Worm (Caenorhabditis elegans) whole organism, L4 larva: ENCODE results near the gene T05A7.6.

Source experiments
- F37D6.2 ChIP-seq: sonication (generic microtip); optimal IDR thresholded peaks from 2 replicates; lab custom pipeline; 2016; ENCODE audit warnings: mild to moderate bottlenecking, missing genetic modification characterization, missing compliant biosample characterization
- F44E2.7 ChIP-seq: fragments of 200-800 bp; sonication (Bioruptor generic); IDR thresholded peaks from 2 replicates; pipeline ENCODE4 v2.1.2; 2022; ENCODE audit warnings: missing genetic modification characterization, missing compliant biosample characterization
- F49E8.2 ChIP-seq: sonication (generic microtip); optimal IDR thresholded peaks from 2 replicates; lab custom pipeline; 2016; ENCODE audit warnings: missing compliant biosample characterization, mild to moderate bottlenecking, missing genetic modification characterization, borderline replicate concordance
- T26A8.4 ChIP-seq: fragments of 200-800 bp; sonication (Bioruptor generic); IDR thresholded peaks from 2 replicates; pipeline ENCODE4 v1.3.6; 2022; ENCODE audit warnings: missing genetic modification characterization, missing compliant biosample characterization
- Y75B8A.6 ChIP-seq: fragments of 200-800 bp; sonication (Bioruptor generic); IDR thresholded peaks from 2 replicates; pipeline ENCODE4 v1.3.6; 2022; ENCODE audit warnings: missing genetic modification reagents, missing genetic modification characterization, missing compliant biosample characterization
- aha-1 ChIP-seq: fragments of 150-350 bp; peaks from one replicate; lab custom pipeline; 2014; ENCODE audit warnings: missing biosample characterization, missing genetic modification characterization
- arid-1 ChIP-seq: fragments of 200-800 bp; sonication (Bioruptor generic); conservative IDR thresholded peaks from 2 replicates; pipeline ENCODE4 v1.3.6; 2022; ENCODE audit warnings: missing genetic modification reagents, missing genetic modification characterization, missing compliant biosample characterization
- attf-4 ChIP-seq: sonication (generic microtip); optimal IDR thresholded peaks from 3 replicates; lab custom pipeline; 2017; ENCODE audit warnings: missing biosample characterization, missing genetic modification characterization
- ceh-28 ChIP-seq: fragments of 150-350 bp; optimal IDR thresholded peaks from 2 replicates; lab custom pipeline; 2014; ENCODE audit warnings: missing biosample characterization, missing genetic modification reagents, missing genetic modification characterization
- ceh-62 ChIP-seq: sonication (generic microtip); optimal IDR thresholded peaks from 2 replicates; lab custom pipeline; 2017; ENCODE audit warnings: missing biosample characterization, missing genetic modification characterization
- cey-2 ChIP-seq: sonication (generic microtip); optimal IDR thresholded peaks from 3 replicates; lab custom pipeline; 2017; ENCODE audit warnings: missing genetic modification characterization, mild to moderate bottlenecking, missing compliant biosample characterization, antibody characterized with exemption, borderline replicate concordance; ENCODE audit not compliant: insufficient read depth
- daf-16 ChIP-seq, 3 experiments: sonication (generic microtip); optimal IDR thresholded peaks; 2 replicates each; lab custom pipeline; 2016 to 2017; ENCODE audit warnings: missing genetic modification characterization in 3 of 3, missing genetic modification reagents in 3 of 3, mild to moderate bottlenecking in 2 of 3, missing compliant biosample characterization in 2 of 3, missing biosample characterization in 1 of 3, moderate library complexity in 1 of 3
- daf-19 ChIP-seq: fragments of 200-800 bp; sonication (Bioruptor generic); conservative IDR thresholded peaks from 2 replicates; pipeline ENCODE4 v1.3.6; 2022; ENCODE audit warnings: missing genetic modification characterization, missing compliant biosample characterization
- dmd-6 ChIP-seq: fragments of 200-800 bp; sonication (Bioruptor generic); IDR thresholded peaks from 2 replicates; pipeline ENCODE4 v1.3.6; 2022; ENCODE audit warnings: missing genetic modification reagents, missing genetic modification characterization, missing compliant biosample characterization
- egl-27 ChIP-seq: sonication (generic microtip); optimal IDR thresholded peaks from 3 replicates; lab custom pipeline; 2017; ENCODE audit warnings: missing biosample characterization, missing genetic modification reagents, missing genetic modification characterization
- fkh-10 ChIP-seq: fragments of 150-350 bp; optimal IDR thresholded peaks from 2 replicates; lab custom pipeline; 2014; ENCODE audit warnings: missing biosample characterization, missing genetic modification reagents, missing genetic modification characterization
- hif-1 ChIP-seq, 2 experiments: sonication (generic microtip); optimal IDR thresholded peaks; 2 replicates each; lab custom pipeline; 2016 to 2017; ENCODE audit warnings: missing compliant biosample characterization in 2 of 2, missing genetic modification characterization in 2 of 2, missing genetic modification reagents in 2 of 2, missing genotype in 2 of 2, mild to moderate bottlenecking in 1 of 2
- hlh-11 ChIP-seq: fragments of 200-800 bp; sonication (Bioruptor generic); optimal IDR thresholded peaks from 2 replicates; lab custom pipeline; 2018; ENCODE audit warnings: mild to moderate bottlenecking, missing genetic modification characterization, missing compliant biosample characterization
- hlh-30 ChIP-seq: sonication (generic microtip); optimal IDR thresholded peaks from 2 replicates; lab custom pipeline; 2017; ENCODE audit warnings: antibody characterized with exemption, mild to moderate bottlenecking, missing genetic modification characterization, missing compliant biosample characterization; ENCODE audit not compliant: insufficient read depth
- jun-1 ChIP-seq: fragments of 150-350 bp; optimal IDR thresholded peaks from 2 replicates; lab custom pipeline; 2014; ENCODE audit warnings: missing biosample characterization, missing genetic modification reagents, missing genetic modification characterization
- lim-7 ChIP-seq: fragments of 200-800 bp; sonication (Bioruptor generic); IDR thresholded peaks from 2 replicates; pipeline ENCODE4 v1.3.6; 2022; ENCODE audit warnings: missing genetic modification characterization, missing compliant biosample characterization
- lin-1 ChIP-seq: fragments of 200-800 bp; sonication (Bioruptor generic); IDR thresholded peaks from 2 replicates; pipeline ENCODE4 v1.3.6; 2022; ENCODE audit warnings: missing genetic modification reagents, missing genetic modification characterization, missing compliant biosample characterization
- lin-13 ChIP-seq: fragments of 150-350 bp; optimal IDR thresholded peaks from 2 replicates; lab custom pipeline; 2014; ENCODE audit warnings: missing biosample characterization, missing genetic modification reagents, missing genetic modification characterization
- lin-29 ChIP-seq: fragments of 200-800 bp; sonication (Bioruptor generic); IDR thresholded peaks from 2 replicates; pipeline ENCODE4 v1.3.6; 2022; ENCODE audit warnings: missing genetic modification reagents, missing genetic modification characterization, missing compliant biosample characterization
- lin-39 ChIP-seq: fragments of 150-350 bp; optimal IDR thresholded peaks from 2 replicates; lab custom pipeline; 2014; ENCODE audit warnings: missing biosample characterization, missing genetic modification reagents, missing genetic modification characterization
- lir-3 ChIP-seq: sonication (generic microtip); optimal IDR thresholded peaks from 2 replicates; lab custom pipeline; 2016; ENCODE audit warnings: mild to moderate bottlenecking, missing genetic modification characterization, missing compliant biosample characterization
- lsy-2 ChIP-seq, 2 experiments: fragments of 150-350 bp in 1 of 2; sonication (generic microtip) in 1 of 2; optimal IDR thresholded peaks; 2 replicates each; lab custom pipeline; 2014 to 2017; ENCODE audit warnings: missing biosample characterization in 2 of 2, missing genetic modification characterization in 2 of 2
- madf-9 ChIP-seq: fragments of 200-800 bp; sonication (Bioruptor generic); conservative IDR thresholded peaks from 2 replicates; pipeline ENCODE4 v1.3.6; 2022; ENCODE audit warnings: missing genetic modification reagents, missing genetic modification characterization, missing compliant biosample characterization
- mdt-29 ChIP-seq: fragments of 200-800 bp; sonication (Bioruptor generic); IDR thresholded peaks from 2 replicates; pipeline ENCODE4 v1.3.6; 2022; ENCODE audit warnings: missing genetic modification reagents, missing genetic modification characterization, missing compliant biosample characterization
- mep-1 ChIP-seq: fragments of 150-350 bp; sonication (generic microtip); optimal IDR thresholded peaks from 3 replicates; lab custom pipeline; 2014; ENCODE audit warnings: missing biosample characterization, missing genetic modification characterization
- nhr-10 ChIP-seq: fragments of 150-350 bp; optimal IDR thresholded peaks from 2 replicates; lab custom pipeline; 2014; ENCODE audit warnings: missing biosample characterization, missing genetic modification characterization
- nhr-102 ChIP-seq: sonication (generic microtip); optimal IDR thresholded peaks from 2 replicates; lab custom pipeline; 2016; ENCODE audit warnings: mild to moderate bottlenecking, missing genetic modification characterization, moderate library complexity, missing compliant biosample characterization
- nhr-28 ChIP-seq: fragments of 150-350 bp; optimal IDR thresholded peaks from 2 replicates; lab custom pipeline; 2014; ENCODE audit warnings: missing biosample characterization, missing genetic modification characterization
- nhr-41 ChIP-seq: fragments of 200-800 bp; sonication (Bioruptor generic); IDR thresholded peaks from 2 replicates; pipeline ENCODE4 v1.3.6; 2022; ENCODE audit warnings: missing genetic modification reagents, missing genetic modification characterization, missing compliant biosample characterization
- nhr-42 ChIP-seq: fragments of 200-800 bp; sonication (Bioruptor generic); IDR thresholded peaks from 2 replicates; pipeline ENCODE4 v1.3.6; 2022; ENCODE audit warnings: missing genetic modification characterization, missing compliant biosample characterization
- nhr-6 ChIP-seq: fragments of 150-350 bp; optimal IDR thresholded peaks from 2 replicates; lab custom pipeline; 2014; ENCODE audit warnings: missing biosample characterization, missing genetic modification characterization
- nhr-76 ChIP-seq: fragments of 150-350 bp; optimal IDR thresholded peaks from 2 replicates; lab custom pipeline; 2014; ENCODE audit warnings: missing biosample characterization, missing genetic modification characterization
- nhr-77 ChIP-seq: fragments of 150-350 bp; optimal IDR thresholded peaks from 2 replicates; lab custom pipeline; 2014; ENCODE audit warnings: missing biosample characterization, missing genetic modification characterization
- pqm-1 ChIP-seq: sonication (generic microtip); optimal IDR thresholded peaks from 2 replicates; lab custom pipeline; 2017; ENCODE audit warnings: missing biosample characterization, missing genetic modification characterization
- rbr-2 ChIP-seq: sonication (generic microtip); optimal IDR thresholded peaks from 2 replicates; lab custom pipeline; 2016; ENCODE audit warnings: missing genotype, missing genetic modification characterization, missing compliant biosample characterization
- saeg-2 ChIP-seq: fragments of 200-800 bp; sonication (Bioruptor generic); IDR thresholded peaks from 2 replicates; pipeline ENCODE4 v1.3.6; 2022; ENCODE audit warnings: missing genetic modification reagents, missing genetic modification characterization, missing compliant biosample characterization
- sdz-12 ChIP-seq: fragments of 200-800 bp; sonication (Bioruptor generic); optimal IDR thresholded peaks from 2 replicates; lab custom pipeline; 2018; ENCODE audit warnings: mild to moderate bottlenecking, missing genetic modification characterization, missing compliant biosample characterization
- skn-1 ChIP-seq: fragments of 150-350 bp; optimal IDR thresholded peaks from 2 replicates; lab custom pipeline; 2014; ENCODE audit warnings: missing biosample characterization, missing genetic modification characterization
- tag-97 ChIP-seq: fragments of 200-800 bp; sonication (Bioruptor generic); IDR thresholded peaks from 2 replicates; pipeline ENCODE4 v1.3.6; 2022; ENCODE audit warnings: missing genetic modification characterization, missing compliant biosample characterization
- tra-1 ChIP-seq: fragments of 200-800 bp; sonication (Bioruptor generic); IDR thresholded peaks from 2 replicates; pipeline ENCODE4 v1.3.6; 2022; ENCODE audit warnings: missing genetic modification reagents, missing genetic modification characterization, missing compliant biosample characterization
- unc-130 ChIP-seq: sonication (generic microtip); optimal IDR thresholded peaks from 2 replicates; lab custom pipeline; 2016; ENCODE audit warnings: missing genetic modification reagents, missing genetic modification characterization, missing compliant biosample characterization
- vab-7 ChIP-seq: fragments of 200-800 bp; sonication (Bioruptor generic); IDR thresholded peaks from 2 replicates; pipeline ENCODE4 v1.3.6; 2022; ENCODE audit warnings: missing genetic modification reagents, missing genetic modification characterization, missing compliant biosample characterization
- zfp-2 ChIP-seq: sonication (generic microtip); optimal IDR thresholded peaks from 2 replicates; lab custom pipeline; 2016; ENCODE audit warnings: mild to moderate bottlenecking, missing genetic modification characterization, missing compliant biosample characterization
- zfp-3 ChIP-seq: fragments of 200-800 bp; sonication (Bioruptor generic); conservative IDR thresholded peaks from 2 replicates; pipeline ENCODE4 v1.3.6; 2022; ENCODE audit warnings: missing genetic modification reagents, missing genetic modification characterization, missing compliant biosample characterization
- zip-11 ChIP-seq: fragments of 200-800 bp; sonication (Bioruptor generic); IDR thresholded peaks from 2 replicates; pipeline ENCODE4 v1.3.6; 2022; ENCODE audit warnings: missing genetic modification characterization, missing compliant biosample characterization
- ztf-11 ChIP-seq: fragments of 150-350 bp; optimal IDR thresholded peaks from 2 replicates; lab custom pipeline; 2014; ENCODE audit warnings: missing biosample characterization, missing genetic modification characterization
- ztf-7 ChIP-seq: fragments of 150-350 bp; optimal IDR thresholded peaks from 2 replicates; lab custom pipeline; 2014; ENCODE audit warnings: missing biosample characterization, missing genetic modification characterization

T05A7.6 gene

ce11 chrII:4698266-4698771 lies 26.7 kb upstream of the T05A7.6 start, which contains the start of the genes rpn-5 and scc-1 (continued):
- TF ChIP-seq hif-1 (tag; optimal IDR thresholded peaks at IDR 0.05; lab: Kevin White, UChicago) (peak in 1 of 2 experiments; percentile 22), zfp-3 (no peak), T26A8.4 (no peak), skn-1 (tag; lab: Kevin White, UChicago) (no peak), tag-97 (GFP tag; lab: Robert Waterston, UW) (no peak), madf-9 (no peak), lin-1 (GFP tag; lab: Robert Waterston, UW) (no peak), dmd-6 (GFP tag; lab: Robert Waterston, UW) (no peak), daf-19 (no peak), lsy-2 (tag; optimal IDR thresholded peaks at IDR 0.05; lab: Kevin White, UChicago) (peak; percentile 94 to 99), lin-29 (GFP tag; lab: Robert Waterston, UW) (no peak), nhr-76 (tag; lab: Kevin White, UChicago) (no peak), pqm-1 (tag; lab: Kevin White, UChicago) (no peak), lir-3 (tag; lab: Kevin White, UChicago) (no peak), attf-4 (tag; lab: Kevin White, UChicago) (no peak), lin-39 (tag; lab: Kevin White, UChicago) (no peak), egl-27 (tag; lab: Kevin White, UChicago) (no peak), ceh-28 (no peak), jun-1 (tag; lab: Kevin White, UChicago) (no peak), Y75B8A.6 (no peak), nhr-41 (GFP tag; lab: Robert Waterston, UW) (no peak), tra-1 (no peak), daf-16 (GFP tag; optimal IDR thresholded peaks at IDR 0.05; lab: Kevin White, UChicago) (no peak), daf-16 (tag; optimal IDR thresholded peaks at IDR 0.05; lab: Kevin White, UChicago) (peak; percentile 62), F44E2.7 (GFP tag; lab: Robert Waterston, UW) (no peak), F49E8.2 (tag; lab: Kevin White, UChicago) (no peak), mep-1 (peak; percentile 67), ztf-11 (tag; lab: Kevin White, UChicago) (no peak), ceh-62 (no peak), F37D6.2 (tag; lab: Kevin White, UChicago) (no peak), saeg-2 (GFP tag; lab: Robert Waterston, UW) (no peak), nhr-102 (tag; lab: Kevin White, UChicago) (peak; percentile 14), nhr-42 (no peak), cey-2 (no peak), unc-130 (GFP tag; lab: Kevin White, UChicago) (no peak), zfp-2 (tag; lab: Kevin White, UChicago) (no peak), nhr-10 (tag; lab: Kevin White, UChicago) (no peak), lin-13 (GFP tag; lab: Kevin White, UChicago) (peak; percentile 46), sdz-12 (GFP tag; lab: Kevin White, UChicago) (no peak), hlh-30 (tag; lab: Kevin White, UChicago) (peak; percentile 63), ztf-7 (no peak), arid-1 (GFP tag; lab: Robert Waterston, UW) (no peak), nhr-77 (no peak), rbr-2 (peak; percentile 33), zip-11 (no peak), nhr-28 (tag; lab: Kevin White, UChicago) (peak; percentile 31), vab-7 (no peak), mdt-29 (no peak), hlh-11 (tag; lab: Kevin White, UChicago) (peak; percentile 50), aha-1 (no peak), lim-7 (GFP tag; lab: Robert Waterston, UW) (no peak), fkh-10 (GFP tag; lab: Kevin White, UChicago) (no peak), nhr-6 (tag; lab: Kevin White, UChicago) (peak; percentile 53)
